Worm (Caenorhabditis elegans) whole organism, L3 larva: ENCODE measurements around the gene noca-1.

Experiments
- R02D3.7 ChIP-seq: fragments of 150-350 bp; optimal IDR thresholded peaks from 2 replicates; lab custom pipeline; 2014; ENCODE audit warnings: missing biosample characterization, missing genetic modification characterization
- ZK546.5 ChIP-seq: sonication (generic microtip); optimal IDR thresholded peaks from 2 replicates; lab custom pipeline; 2017; ENCODE audit warnings: missing biosample characterization, missing genetic modification characterization
- aly-2 ChIP-seq: fragments of 150-350 bp; optimal IDR thresholded peaks from 2 replicates; lab custom pipeline; 2014; ENCODE audit warnings: missing biosample characterization, missing genetic modification characterization
- ama-1 ChIP-seq: fragments of 150-350 bp; optimal IDR thresholded peaks from 2 replicates; lab custom pipeline; 2018
- ceh-16 ChIP-seq: sonication (generic microtip); optimal IDR thresholded peaks from 2 replicates; lab custom pipeline; 2017; ENCODE audit warnings: missing biosample characterization, missing genetic modification characterization
- ceh-28 ChIP-seq: fragments of 150-350 bp; optimal IDR thresholded peaks from 2 replicates; lab custom pipeline; 2014; ENCODE audit warnings: missing biosample characterization, missing genetic modification reagents, missing genetic modification characterization
- ceh-9 ChIP-seq: sonication (generic microtip); optimal IDR thresholded peaks from 2 replicates; lab custom pipeline; 2018; ENCODE audit warnings: missing biosample characterization, missing genetic modification characterization
- egl-27 ChIP-seq: sonication (generic microtip); optimal IDR thresholded peaks from 4 replicates; lab custom pipeline; 2017; ENCODE audit warnings: missing biosample characterization, missing genetic modification reagents, missing genetic modification characterization
- elt-1 ChIP-seq: fragments of 150-350 bp; optimal IDR thresholded peaks from 2 replicates; lab custom pipeline; 2014; ENCODE audit warnings: missing biosample characterization, missing genetic modification characterization
- elt-2 ChIP-seq: sonication (generic microtip); optimal IDR thresholded peaks from 2 replicates; lab custom pipeline; 2016; ENCODE audit warnings: missing genetic modification reagents, mild to moderate bottlenecking, missing genetic modification characterization, missing compliant biosample characterization
- elt-3 ChIP-seq, 3 experiments: fragments of 150-350 bp in 1 of 3; sonication (generic microtip) in 2 of 3; optimal IDR thresholded peaks; 2 replicates in 2 of 3; 4 replicates in 1 of 3; lab custom pipeline; 2014 to 2017; ENCODE audit warnings: missing biosample characterization in 3 of 3, missing genetic modification characterization in 3 of 3
- eor-1 ChIP-seq, 2 experiments: fragments of 150-350 bp; optimal IDR thresholded peaks; 2 replicates each; lab custom pipeline; 2014 to 2018; ENCODE audit warnings: missing biosample characterization in 2 of 2, missing genetic modification characterization in 2 of 2
- fkh-10 ChIP-seq: sonication (generic microtip); optimal IDR thresholded peaks from 2 replicates; lab custom pipeline; 2017; ENCODE audit warnings: missing biosample characterization, missing genetic modification reagents, missing genetic modification characterization
- fkh-2 ChIP-seq: fragments of 150-350 bp; optimal IDR thresholded peaks from 2 replicates; lab custom pipeline; 2014; ENCODE audit warnings: missing biosample characterization, missing genetic modification reagents, missing genetic modification characterization
- fos-1 ChIP-seq: fragments of 150-350 bp; optimal IDR thresholded peaks from 2 replicates; lab custom pipeline; 2014; ENCODE audit warnings: missing biosample characterization, missing genetic modification characterization
- jun-1 ChIP-seq: fragments of 150-350 bp; optimal IDR thresholded peaks from 2 replicates; lab custom pipeline; 2014; ENCODE audit warnings: missing biosample characterization, missing genetic modification reagents, missing genetic modification characterization
- lin-39 ChIP-seq: fragments of 150-350 bp; optimal IDR thresholded peaks from 2 replicates; lab custom pipeline; 2018; ENCODE audit warnings: missing biosample characterization, missing genetic modification reagents, missing genetic modification characterization
- mdl-1 ChIP-seq: fragments of 150-350 bp; optimal IDR thresholded peaks from 2 replicates; lab custom pipeline; 2014; ENCODE audit warnings: missing biosample characterization, missing genetic modification characterization
- mml-1 ChIP-seq: fragments of 150-350 bp; sonication (generic microtip); optimal IDR thresholded peaks from 3 replicates; lab custom pipeline; 2014; ENCODE audit warnings: missing biosample characterization, missing genetic modification characterization
- nfya-1 ChIP-seq: sonication (generic microtip); optimal IDR thresholded peaks from 2 replicates; lab custom pipeline; 2017; ENCODE audit warnings: missing genetic modification characterization, mild to moderate bottlenecking, missing compliant biosample characterization, antibody characterized with exemption, moderate library complexity; ENCODE audit not compliant: insufficient read depth
- nhr-11 ChIP-seq: fragments of 150-350 bp; optimal IDR thresholded peaks from 2 replicates; lab custom pipeline; 2014; ENCODE audit warnings: missing biosample characterization, missing genetic modification characterization
- nhr-12 ChIP-seq: fragments of 150-350 bp; optimal IDR thresholded peaks from 2 replicates; lab custom pipeline; 2014; ENCODE audit warnings: missing biosample characterization, missing genetic modification characterization
- nhr-237 ChIP-seq: fragments of 150-350 bp; optimal IDR thresholded peaks from 2 replicates; lab custom pipeline; 2014; ENCODE audit warnings: missing biosample characterization, missing genetic modification characterization
- nhr-25 ChIP-seq: sonication (generic microtip); optimal IDR thresholded peaks from 2 replicates; lab custom pipeline; 2017; ENCODE audit warnings: missing biosample characterization, missing genetic modification characterization
- nhr-28 ChIP-seq: fragments of 150-350 bp; optimal IDR thresholded peaks from 2 replicates; lab custom pipeline; 2014; ENCODE audit warnings: missing biosample characterization, missing genetic modification characterization
- nhr-43 ChIP-seq: sonication (generic microtip); optimal IDR thresholded peaks from 2 replicates; lab custom pipeline; 2016; ENCODE audit warnings: mild to moderate bottlenecking, missing genetic modification characterization, missing compliant biosample characterization; ENCODE audit not compliant: poor library complexity, severe bottlenecking
- nhr-67 ChIP-seq: fragments of 150-350 bp; optimal IDR thresholded peaks from 2 replicates; lab custom pipeline; 2014; ENCODE audit warnings: missing biosample characterization, missing genetic modification characterization
- nhr-76 ChIP-seq: fragments of 150-350 bp; sonication (generic microtip); optimal IDR thresholded peaks from 5 replicates; lab custom pipeline; 2014; ENCODE audit warnings: missing biosample characterization, missing genetic modification characterization
- nhr-77 ChIP-seq: fragments of 150-350 bp; optimal IDR thresholded peaks from 2 replicates; lab custom pipeline; 2014; ENCODE audit warnings: missing biosample characterization, missing genetic modification characterization
- pqm-1 ChIP-seq: fragments of 150-350 bp; optimal IDR thresholded peaks from 2 replicates; lab custom pipeline; 2017; ENCODE audit warnings: missing biosample characterization, missing genetic modification characterization, inconsistent platforms
- sea-2 ChIP-seq: fragments of 150-350 bp; sonication (generic microtip); optimal IDR thresholded peaks from 4 replicates; lab custom pipeline; 2014; ENCODE audit warnings: missing biosample characterization, missing genetic modification reagents, missing genetic modification characterization
- skn-1 ChIP-seq: fragments of 150-350 bp; optimal IDR thresholded peaks from 2 replicates; lab custom pipeline; 2014; ENCODE audit warnings: missing biosample characterization, missing genetic modification characterization
- tbx-2 ChIP-seq: sonication (generic microtip); optimal IDR thresholded peaks from 2 replicates; lab custom pipeline; 2016; ENCODE audit warnings: mild to moderate bottlenecking, missing genetic modification characterization, missing compliant biosample characterization
- unc-39 ChIP-seq: sonication (generic microtip); optimal IDR thresholded peaks from 4 replicates; lab custom pipeline; 2017; ENCODE audit warnings: missing biosample characterization, missing genetic modification characterization
- zag-1 ChIP-seq: fragments of 150-350 bp; optimal IDR thresholded peaks from 2 replicates; lab custom pipeline; 2014; ENCODE audit warnings: missing biosample characterization, missing genetic modification characterization
- ztf-11 ChIP-seq: fragments of 150-350 bp; optimal IDR thresholded peaks from 2 replicates; lab custom pipeline; 2014; ENCODE audit warnings: missing biosample characterization, missing genetic modification characterization

Gene noca-1

DNA sequence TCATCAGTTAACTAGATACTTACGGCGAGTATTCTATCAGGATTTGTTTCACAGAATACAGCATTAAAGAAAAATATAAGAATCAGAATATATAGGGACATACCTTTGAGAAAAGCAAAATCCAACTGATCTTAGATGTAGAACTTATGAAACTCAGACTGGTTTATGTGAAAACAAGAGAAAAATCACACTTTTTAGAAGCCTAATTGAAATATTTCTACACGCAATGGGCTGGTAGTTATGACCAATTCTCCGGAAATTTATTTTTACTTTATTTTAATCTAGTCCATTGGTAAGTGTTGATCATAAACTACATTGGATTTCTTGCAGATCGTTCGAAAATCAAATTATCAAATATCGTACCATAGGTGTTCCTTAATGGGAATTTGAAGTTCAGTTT lies 31.4 kb downstream of the noca-1 start, which contains the start of gene T09E8.4:
T09E8.4 (minus strand) TSS at position 101 of the 400 bp plus-strand sequence.
- TF ChIP-seq nhr-12 (tag; lab: Kevin White, UChicago) (no peak), ceh-28 (tag; lab: Kevin White, UChicago) (no peak), nhr-76 (tag; lab: Kevin White, UChicago) (no peak), eor-1 (tag; optimal IDR thresholded peaks at IDR 0.05; lab: Kevin White, UChicago) (no peak), lin-39 (tag; lab: Kevin White, UChicago) (no peak), elt-2 (tag; lab: Kevin White, UChicago) (no peak), ceh-9 (tag; lab: Kevin White, UChicago) (no peak), unc-39 (tag; lab: Kevin White, UChicago) (no peak), ama-1 (lab: Kevin White, UChicago) (no peak), mdl-1 (tag; lab: Kevin White, UChicago) (no peak), zag-1 (tag; lab: Kevin White, UChicago) (no peak), mml-1 (tag; lab: Kevin White, UChicago) (no peak), aly-2 (tag; lab: Kevin White, UChicago) (no peak), nhr-77 (tag; lab: Kevin White, UChicago) (no peak), jun-1 (tag; lab: Kevin White, UChicago) (no peak), sea-2 (GFP tag; lab: Kevin White, UChicago) (no peak)

DNA sequence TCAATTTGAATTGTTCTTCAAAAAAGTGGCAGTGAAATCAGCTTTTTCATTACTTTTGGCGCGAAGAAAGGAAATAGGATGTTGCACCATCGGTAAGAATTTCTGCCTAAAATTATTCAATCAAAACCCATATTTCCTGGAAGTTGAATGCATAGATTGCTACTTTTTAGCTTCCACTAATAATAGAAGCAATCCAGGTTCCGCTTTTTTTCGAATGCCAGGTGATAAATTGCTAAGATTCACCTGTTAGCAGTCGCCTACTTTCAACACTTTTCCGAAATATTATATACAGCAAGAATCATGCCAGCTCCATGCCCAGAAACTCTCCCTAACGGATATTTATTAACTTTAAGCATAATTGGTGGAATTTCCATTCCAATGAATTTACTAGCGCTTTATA lies 32.7 kb downstream of the noca-1 start, which contains the start of gene sri-6:
sri-6 (plus strand) TSS at position 301 of the 400 bp plus-strand sequence.
- TF ChIP-seq ceh-9 (tag; lab: Kevin White, UChicago) (no peak), nhr-76 (tag; lab: Kevin White, UChicago) (no peak), fos-1 (tag; lab: Kevin White, UChicago) (no peak), nhr-12 (tag; lab: Kevin White, UChicago) (no peak), mdl-1 (tag; lab: Kevin White, UChicago) (no peak), R02D3.7 (tag; lab: Kevin White, UChicago) (no peak), fkh-10 (GFP tag; lab: Kevin White, UChicago) (no peak), fkh-2 (tag; lab: Kevin White, UChicago) (no peak), elt-3 (tag; optimal IDR thresholded peaks at IDR 0.05; lab: Kevin White, UChicago) (no peak), nhr-237 (tag; lab: Kevin White, UChicago) (no peak), egl-27 (tag; lab: Kevin White, UChicago) (no peak), nhr-28 (tag; lab: Kevin White, UChicago) (no peak), aly-2 (tag; lab: Kevin White, UChicago) (no peak), ztf-11 (tag; lab: Kevin White, UChicago) (no peak), sea-2 (GFP tag; lab: Kevin White, UChicago) (no peak), skn-1 (tag; lab: Kevin White, UChicago) (no peak), nhr-25 (tag; lab: Kevin White, UChicago) (no peak)

DNA sequence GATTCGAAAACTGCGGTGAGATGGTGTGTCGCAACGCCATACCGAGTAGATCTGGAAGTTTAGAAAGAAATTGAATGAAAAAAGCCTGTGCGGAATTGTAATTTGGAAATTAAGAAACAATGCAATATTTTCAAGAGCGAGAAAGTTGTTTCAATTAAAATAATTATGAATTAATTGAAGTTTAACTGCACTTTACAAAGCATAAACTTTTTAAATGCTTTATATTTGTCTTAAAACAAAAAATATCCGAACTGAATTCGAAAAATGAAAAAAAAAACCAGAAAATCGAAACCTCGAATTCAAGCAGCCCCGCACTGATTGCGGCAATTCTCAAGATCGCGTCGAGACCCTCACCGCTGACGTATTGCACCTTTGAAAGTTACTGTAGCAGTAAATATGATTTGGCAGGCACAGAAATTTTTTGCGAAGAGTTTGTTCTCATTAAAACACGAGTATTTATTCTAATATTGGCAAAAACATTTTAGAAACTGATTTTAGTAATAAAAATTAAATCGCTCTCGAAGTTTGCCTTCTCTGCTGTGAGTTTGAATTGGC lies 40.8 kb downstream of the noca-1 start, which contains the start of gene sun-1:
sun-1 (minus strand) TSS at position 51 of the 555 bp plus-strand sequence.
- TF ChIP-seq ZK546.5 (no peak), eor-1 (tag; optimal IDR thresholded peaks at IDR 0.05; lab: Kevin White, UChicago) (no peak), elt-1 (no peak), fkh-2 (tag; lab: Kevin White, UChicago) (no peak), aly-2 (tag; lab: Kevin White, UChicago) (no peak), unc-39 (tag; lab: Kevin White, UChicago) (no peak), nhr-11 (tag; lab: Kevin White, UChicago) (no peak), skn-1 (tag; lab: Kevin White, UChicago) (no peak), ceh-16 (tag; lab: Kevin White, UChicago) (no peak), nfya-1 (tag; lab: Kevin White, UChicago) (no peak), ceh-9 (tag; lab: Kevin White, UChicago) (no peak), ama-1 (lab: Kevin White, UChicago) (no peak), tbx-2 (tag; lab: Kevin White, UChicago) (no peak), pqm-1 (tag; lab: Kevin White, UChicago) (no peak), fos-1 (tag; lab: Kevin White, UChicago) (no peak), nhr-43 (tag; lab: Kevin White, UChicago) (no peak), nhr-67 (tag; lab: Kevin White, UChicago) (no peak), jun-1 (tag; lab: Kevin White, UChicago) (no peak)
